Worm (Caenorhabditis elegans) whole organism, L4 larva: ENCODE data around the gene CD4.8.
A peak's percentile ranks its signal among the peaks of the same experiment; 100 is the strongest.

Experiments
- D1046.2 ChIP-seq: fragments of 200-800 bp; sonication (Bioruptor generic); IDR thresholded peaks from 2 replicates; pipeline ENCODE4 v1.3.6; 2022; ENCODE audit warnings: missing genetic modification characterization, missing compliant biosample characterization
- F10B5.3 ChIP-seq: sonication (generic microtip); optimal IDR thresholded peaks from 2 replicates; lab custom pipeline; 2016; ENCODE audit warnings: mild to moderate bottlenecking, missing genetic modification characterization, missing compliant biosample characterization
- F37D6.2 ChIP-seq: sonication (generic microtip); optimal IDR thresholded peaks from 2 replicates; lab custom pipeline; 2016; ENCODE audit warnings: mild to moderate bottlenecking, missing genetic modification characterization, missing compliant biosample characterization
- F44E2.7 ChIP-seq: fragments of 200-800 bp; sonication (Bioruptor generic); IDR thresholded peaks from 2 replicates; pipeline ENCODE4 v2.1.2; 2022; ENCODE audit warnings: missing genetic modification characterization, missing compliant biosample characterization
- F49E8.2 ChIP-seq: sonication (generic microtip); optimal IDR thresholded peaks from 2 replicates; lab custom pipeline; 2016; ENCODE audit warnings: missing compliant biosample characterization, mild to moderate bottlenecking, missing genetic modification characterization, borderline replicate concordance
- R02D3.7 ChIP-seq: fragments of 150-350 bp; sonication (generic microtip); optimal IDR thresholded peaks from 3 replicates; lab custom pipeline; 2014; ENCODE audit warnings: missing biosample characterization, missing genetic modification characterization
- aha-1 ChIP-seq: fragments of 150-350 bp; peaks from one replicate; lab custom pipeline; 2014; ENCODE audit warnings: missing biosample characterization, missing genetic modification characterization
- aly-2 ChIP-seq: sonication (generic microtip); optimal IDR thresholded peaks from 2 replicates; lab custom pipeline; 2018; ENCODE audit warnings: missing biosample characterization, missing genetic modification characterization
- ceh-28 ChIP-seq: fragments of 150-350 bp; optimal IDR thresholded peaks from 2 replicates; lab custom pipeline; 2014; ENCODE audit warnings: missing biosample characterization, missing genetic modification reagents, missing genetic modification characterization
- ceh-32 ChIP-seq: sonication (generic microtip); optimal IDR thresholded peaks from 2 replicates; lab custom pipeline; 2016; ENCODE audit warnings: mild to moderate bottlenecking, missing genetic modification characterization, missing compliant biosample characterization; ENCODE audit not compliant: poor library complexity
- ceh-82 ChIP-seq: sonication (generic microtip); optimal IDR thresholded peaks from 2 replicates; lab custom pipeline; 2017; ENCODE audit warnings: missing biosample characterization, missing genetic modification characterization
- daf-12 ChIP-seq: fragments of 150-350 bp; optimal IDR thresholded peaks from 2 replicates; lab custom pipeline; 2014; ENCODE audit warnings: missing biosample characterization, missing genetic modification reagents, missing genetic modification characterization
- daf-16 ChIP-seq, 3 experiments: sonication (generic microtip); optimal IDR thresholded peaks; 2 replicates each; lab custom pipeline; 2016 to 2017; ENCODE audit warnings: missing genetic modification characterization in 3 of 3, missing genetic modification reagents in 3 of 3, mild to moderate bottlenecking in 2 of 3, missing compliant biosample characterization in 2 of 3, missing biosample characterization in 1 of 3, moderate library complexity in 1 of 3
- dpl-1 ChIP-seq: fragments of 150-350 bp; optimal IDR thresholded peaks from 2 replicates; lab custom pipeline; 2014; ENCODE audit warnings: missing biosample characterization, missing genetic modification reagents, missing genetic modification characterization
- dve-1 ChIP-seq: sonication (generic microtip); optimal IDR thresholded peaks from 2 replicates; lab custom pipeline; 2017; ENCODE audit warnings: antibody characterized with exemption, mild to moderate bottlenecking, missing genetic modification characterization, missing compliant biosample characterization; ENCODE audit not compliant: insufficient read depth
- fkh-10 ChIP-seq: fragments of 150-350 bp; optimal IDR thresholded peaks from 2 replicates; lab custom pipeline; 2014; ENCODE audit warnings: missing biosample characterization, missing genetic modification reagents, missing genetic modification characterization
- hif-1 ChIP-seq, 2 experiments: sonication (generic microtip); optimal IDR thresholded peaks; 2 replicates each; lab custom pipeline; 2016 to 2017; ENCODE audit warnings: missing compliant biosample characterization in 2 of 2, missing genetic modification characterization in 2 of 2, missing genetic modification reagents in 2 of 2, missing genotype in 2 of 2, mild to moderate bottlenecking in 1 of 2
- hlh-11 ChIP-seq: fragments of 200-800 bp; sonication (Bioruptor generic); optimal IDR thresholded peaks from 2 replicates; lab custom pipeline; 2018; ENCODE audit warnings: mild to moderate bottlenecking, missing genetic modification characterization, missing compliant biosample characterization
- hlh-30 ChIP-seq: sonication (generic microtip); optimal IDR thresholded peaks from 2 replicates; lab custom pipeline; 2017; ENCODE audit warnings: antibody characterized with exemption, mild to moderate bottlenecking, missing genetic modification characterization, missing compliant biosample characterization; ENCODE audit not compliant: insufficient read depth
- hmg-1.1 ChIP-seq: fragments of 200-800 bp; sonication (Bioruptor generic); IDR thresholded peaks from 2 replicates; pipeline ENCODE4 v1.3.6; 2022; ENCODE audit warnings: missing genetic modification reagents, missing genetic modification characterization, missing compliant biosample characterization
- lin-15B ChIP-seq: fragments of 150-350 bp; sonication (generic microtip); optimal IDR thresholded peaks from 3 replicates; lab custom pipeline; 2014; ENCODE audit warnings: missing biosample characterization, missing genetic modification characterization
- lsy-2 ChIP-seq, 2 experiments: fragments of 150-350 bp in 1 of 2; sonication (generic microtip) in 1 of 2; optimal IDR thresholded peaks; 2 replicates each; lab custom pipeline; 2014 to 2017; ENCODE audit warnings: missing biosample characterization in 2 of 2, missing genetic modification characterization in 2 of 2
- mep-1 ChIP-seq: fragments of 150-350 bp; sonication (generic microtip); optimal IDR thresholded peaks from 3 replicates; lab custom pipeline; 2014; ENCODE audit warnings: missing biosample characterization, missing genetic modification characterization
- mes-2 ChIP-seq: sonication (generic microtip); optimal IDR thresholded peaks from 2 replicates; lab custom pipeline; 2016; ENCODE audit warnings: missing genotype, mild to moderate bottlenecking, missing genetic modification characterization, missing compliant biosample characterization; ENCODE audit not compliant: poor library complexity, severe bottlenecking
- mxl-2 ChIP-seq: fragments of 200-800 bp; sonication (Bioruptor generic); conservative IDR thresholded peaks from 2 replicates; pipeline ENCODE4 v1.3.6; 2022; ENCODE audit warnings: missing genetic modification reagents, missing genetic modification characterization, missing compliant biosample characterization
- mxl-3 ChIP-seq: fragments of 200-800 bp; sonication (Bioruptor generic); optimal IDR thresholded peaks from 2 replicates; lab custom pipeline; 2018; ENCODE audit warnings: mild to moderate bottlenecking, missing genetic modification characterization, missing compliant biosample characterization
- nhr-11 ChIP-seq: fragments of 150-350 bp; optimal IDR thresholded peaks from 2 replicates; lab custom pipeline; 2014; ENCODE audit warnings: missing biosample characterization, missing genetic modification characterization
- nhr-111 ChIP-seq: fragments of 200-800 bp; sonication (Bioruptor generic); optimal IDR thresholded peaks from 2 replicates; lab custom pipeline; 2018; ENCODE audit warnings: mild to moderate bottlenecking, missing genetic modification characterization, missing compliant biosample characterization
- nhr-28 ChIP-seq: fragments of 150-350 bp; optimal IDR thresholded peaks from 2 replicates; lab custom pipeline; 2014; ENCODE audit warnings: missing biosample characterization, missing genetic modification characterization
- nhr-6 ChIP-seq: fragments of 150-350 bp; optimal IDR thresholded peaks from 2 replicates; lab custom pipeline; 2014; ENCODE audit warnings: missing biosample characterization, missing genetic modification characterization
- nhr-76 ChIP-seq: fragments of 150-350 bp; optimal IDR thresholded peaks from 2 replicates; lab custom pipeline; 2014; ENCODE audit warnings: missing biosample characterization, missing genetic modification characterization
- nhr-77 ChIP-seq: fragments of 150-350 bp; optimal IDR thresholded peaks from 2 replicates; lab custom pipeline; 2014; ENCODE audit warnings: missing biosample characterization, missing genetic modification characterization
- rbr-2 ChIP-seq: sonication (generic microtip); optimal IDR thresholded peaks from 2 replicates; lab custom pipeline; 2016; ENCODE audit warnings: missing genotype, missing genetic modification characterization, missing compliant biosample characterization
- saeg-2 ChIP-seq: fragments of 200-800 bp; sonication (Bioruptor generic); IDR thresholded peaks from 2 replicates; pipeline ENCODE4 v1.3.6; 2022; ENCODE audit warnings: missing genetic modification reagents, missing genetic modification characterization, missing compliant biosample characterization
- tra-1 ChIP-seq: fragments of 200-800 bp; sonication (Bioruptor generic); IDR thresholded peaks from 2 replicates; pipeline ENCODE4 v1.3.6; 2022; ENCODE audit warnings: missing genetic modification reagents, missing genetic modification characterization, missing compliant biosample characterization
- unc-130 ChIP-seq: sonication (generic microtip); optimal IDR thresholded peaks from 2 replicates; lab custom pipeline; 2016; ENCODE audit warnings: missing genetic modification reagents, missing genetic modification characterization, missing compliant biosample characterization
- unc-39 ChIP-seq: sonication (generic microtip); optimal IDR thresholded peaks from 2 replicates; lab custom pipeline; 2017; ENCODE audit warnings: missing biosample characterization, missing genetic modification characterization

Gene CD4.8

DNA sequence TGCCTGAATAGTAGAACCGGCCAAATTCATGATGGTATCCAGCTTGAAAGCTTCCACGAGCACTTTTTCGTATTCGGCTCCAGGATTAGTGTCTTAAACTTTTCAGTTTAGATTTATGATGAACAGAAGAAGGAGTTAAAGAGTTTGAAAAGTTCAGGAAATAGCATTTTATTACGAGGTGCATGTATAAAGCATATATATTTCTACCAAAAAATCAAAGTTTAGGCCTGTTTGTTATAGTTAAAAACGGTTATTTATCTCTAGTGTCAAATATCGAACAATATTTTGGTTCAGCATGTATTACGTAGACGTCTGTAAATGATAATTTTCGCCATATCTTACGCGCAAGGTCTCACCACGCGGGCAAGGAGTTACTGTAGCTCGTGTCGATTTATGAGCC lies 19.9 kb downstream of the CD4.8 start, which contains the start of gene klc-2:
Gene klc-2 (minus strand): TSS at position 101 of the 400 bp plus-strand sequence.
- TF ChIP-seq F37D6.2 (no peak), daf-12 (tag; lab: Kevin White, UChicago) (no peak), hif-1 (tag; optimal IDR thresholded peaks at IDR 0.05; lab: Kevin White, UChicago) (no peak), nhr-6 (tag; lab: Kevin White, UChicago) (no peak), nhr-111 (GFP tag; lab: Kevin White, UChicago) (no peak), tra-1 (GFP tag; lab: Robert Waterston, UW) (no peak), rbr-2 (tag; lab: Kevin White, UChicago) (no peak), D1046.2 (GFP tag; lab: Robert Waterston, UW) (no peak), nhr-77 (tag; lab: Kevin White, UChicago) (no peak), F44E2.7 (GFP tag; lab: Robert Waterston, UW) (no peak), unc-130 (no peak), F49E8.2 (no peak), ceh-82 (tag; lab: Kevin White, UChicago) (no peak), unc-39 (tag; lab: Kevin White, UChicago) (no peak), nhr-76 (tag; lab: Kevin White, UChicago) (no peak), hlh-30 (no peak), saeg-2 (no peak)
- TF ChIP-seq, all 104 proteins: peak for 0

DNA sequence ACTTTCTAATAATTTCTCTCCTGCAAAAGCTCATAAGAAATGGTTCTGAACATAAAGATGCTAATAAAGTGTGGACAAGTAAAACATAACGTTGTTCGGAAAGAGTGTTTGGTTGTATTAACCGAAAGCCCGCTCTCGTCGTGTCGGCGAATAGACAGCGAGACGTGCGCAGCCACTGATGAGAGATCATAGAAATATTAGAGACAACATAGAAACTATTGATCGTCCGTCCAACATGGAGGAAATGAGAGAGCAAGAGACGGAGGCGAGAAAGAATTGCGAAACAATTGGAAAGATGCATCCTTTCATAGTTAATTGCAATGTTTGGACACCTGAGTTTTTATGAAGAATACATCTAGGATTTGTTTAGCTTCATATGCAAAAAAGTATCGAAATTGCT lies 20.6 kb downstream of the CD4.8 start:
- TF ChIP-seq hlh-30 = peak; percentile 41
- peak; percentile 48 for TF ChIP-seq rbr-2 (tag; lab: Kevin White, UChicago)
- TF ChIP-seq dve-1 (tag; lab: Kevin White, UChicago) = peak; percentile 71
- no peak for TF ChIP-seq mxl-2 (GFP tag; lab: Robert Waterston, UW)
- TF ChIP-seq ceh-32 (tag; lab: Kevin White, UChicago) = no peak
- TF ChIP-seq ceh-28 (tag; lab: Kevin White, UChicago) = peak; percentile 58
- TF ChIP-seq F10B5.3 (tag; lab: Kevin White, UChicago) = no peak
- TF ChIP-seq nhr-6 (tag; lab: Kevin White, UChicago) = peak; percentile 24
- no peak for TF ChIP-seq aly-2 (tag; lab: Kevin White, UChicago)
- TF ChIP-seq nhr-11 (tag; lab: Kevin White, UChicago) = peak; percentile 3
- TF ChIP-seq lsy-2 (tag; optimal IDR thresholded peaks at IDR 0.05; lab: Kevin White, UChicago) = peak; percentile 41 to 81
- peak in 1 of 2 experiments; percentile 13 for TF ChIP-seq hif-1 (tag; optimal IDR thresholded peaks at IDR 0.05; lab: Kevin White, UChicago)
- peak; percentile 49 for TF ChIP-seq nhr-28 (tag; lab: Kevin White, UChicago)
- peak; percentile 71 for TF ChIP-seq mep-1 (tag; lab: Kevin White, UChicago)
- no peak for TF ChIP-seq daf-16 (GFP tag; optimal IDR thresholded peaks at IDR 0.05; lab: Kevin White, UChicago)
- peak; percentile 62 for TF ChIP-seq daf-16 (tag; optimal IDR thresholded peaks at IDR 0.05; lab: Kevin White, UChicago)
- TF ChIP-seq hmg-1.1 (GFP tag; lab: Robert Waterston, UW) = peak; percentile 73
- TF ChIP-seq dpl-1 (GFP tag; lab: Kevin White, UChicago) = peak; percentile 43
- no peak for TF ChIP-seq lin-15B (tag; lab: Kevin White, UChicago)
- peak; percentile 40 for TF ChIP-seq hlh-11 (tag; lab: Kevin White, UChicago)
- peak; percentile 71 for TF ChIP-seq mes-2 (tag; lab: Kevin White, UChicago)
- TF ChIP-seq aha-1 (tag; lab: Kevin White, UChicago) = peak; percentile 76
- TF ChIP-seq mxl-3 (GFP tag; lab: Kevin White, UChicago) = peak; percentile 46

DNA sequence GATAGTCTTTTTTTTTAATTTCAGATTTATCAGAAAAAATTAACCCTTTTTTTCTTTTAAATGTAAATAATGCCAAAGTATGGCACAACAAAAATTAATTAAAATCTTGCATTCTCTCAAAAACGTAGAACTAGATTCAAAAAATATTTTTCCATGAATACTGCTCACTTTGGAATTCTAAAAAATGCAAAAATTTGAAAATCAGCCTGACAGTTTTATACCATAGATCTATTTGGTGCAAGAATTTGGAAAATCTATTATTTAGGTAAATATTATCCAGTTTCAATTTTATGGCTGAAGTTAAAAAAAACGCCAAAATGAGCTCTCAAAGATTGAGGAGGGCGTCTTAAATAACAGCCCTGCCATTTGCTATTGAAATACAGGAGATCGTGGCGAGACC lies 21.5 kb downstream of the CD4.8 start:
- TF ChIP-seq R02D3.7 (tag; lab: Kevin White, UChicago) (no peak), aha-1 (tag; lab: Kevin White, UChicago) (peak; percentile 94), fkh-10 (no peak), F10B5.3 (tag; lab: Kevin White, UChicago) (no peak)
